Comparison of ENCODE assay signal across 1 fruit fly cellular context in the genomic region with DNA sequence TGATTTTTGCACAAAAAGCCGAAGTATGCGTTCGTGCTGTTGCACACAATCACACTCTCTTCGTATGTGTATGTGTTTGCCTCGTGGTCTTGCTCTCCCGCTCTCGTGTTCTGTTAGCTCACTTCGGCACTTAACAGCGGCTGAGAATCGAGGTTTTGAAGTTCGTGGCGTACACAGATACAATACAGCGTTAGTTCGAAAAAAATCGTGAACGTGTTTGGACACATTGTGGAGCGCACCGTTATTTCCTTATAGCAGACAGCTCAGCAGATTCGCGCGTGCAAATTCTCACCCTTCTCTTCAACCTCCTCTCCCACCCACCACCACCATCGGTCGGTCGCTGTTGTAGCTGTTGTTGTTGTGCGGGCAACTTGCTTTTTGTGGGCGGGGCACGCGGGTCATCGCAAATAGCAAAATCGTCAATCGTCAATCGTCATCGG.
TF ChIP-seq lines count a peak whose summit lies in the region.

TSS of gene caps (plus strand) at position 191 of the 440 bp plus-strand sequence.

TF ChIP-seq in whole organism, embryonic, 481 proteins besides CTCF, POLR2A, EP300 and RAD21 (continued from another document):
- TF ChIP-seq E2f2 (GFP tag; IDR thresholded peaks at IDR 0.05; lab: Robert Waterston, UW) (peak; percentile 12; the same call in 1 of the 2 replicates), CG18599 (GFP tag; optimal IDR thresholded peaks at IDR 0.05; lab: Kevin White, UChicago) (peak; percentile 61), CG6254 (GFP tag; optimal IDR thresholded peaks at IDR 0.05; lab: Kevin White, UChicago) (no peak), jing (GFP tag; optimal IDR thresholded peaks at IDR 0.05; lab: Kevin White, UChicago) (peak; percentile 44), CG2712 (tag; optimal IDR thresholded peaks at IDR 0.05; lab: Kevin White, UChicago) (no peak), Atf3 (GFP tag; optimal IDR thresholded peaks at IDR 0.05; lab: Kevin White, UChicago) (no peak), Ets97D (GFP tag; optimal IDR thresholded peaks at IDR 0.05; lab: Kevin White, UChicago) (no peak), CG4282 (GFP tag; optimal IDR thresholded peaks at IDR 0.05; lab: Kevin White, UChicago) (no peak), D19A (tag; optimal IDR thresholded peaks at IDR 0.05; lab: Kevin White, UChicago) (peak; percentile 30), pros (GFP tag; optimal IDR thresholded peaks at IDR 0.05; lab: Kevin White, UChicago) (peak; percentile 46), CG14050 (GFP tag; IDR thresholded peaks at IDR 0.05; lab: Robert Waterston, UW) (no peak), sisA (GFP tag; IDR thresholded peaks at IDR 0.05; lab: Robert Waterston, UW) (no peak), CG14014 (GFP tag; IDR thresholded peaks at IDR 0.05; lab: Robert Waterston, UW) (no peak; the same call in 1 of the 2 replicates), Nf-YA (GFP tag; IDR thresholded peaks at IDR 0.05; lab: Robert Waterston, UW) (0 out of 2 replicates have a peak, but pooled peaks have one; percentile 16), CG34376 (GFP tag; optimal IDR thresholded peaks at IDR 0.05; lab: Kevin White, UChicago) (peak; percentile 67), kah (GFP tag; optimal IDR thresholded peaks at IDR 0.05; lab: Kevin White, UChicago) (peak; percentile 11), ac (GFP tag; optimal IDR thresholded peaks at IDR 0.05; lab: Kevin White, UChicago) (no peak), Six4 (GFP tag; optimal IDR thresholded peaks at IDR 0.05; lab: Kevin White, UChicago) (no peak), CG13894 (tag; optimal IDR thresholded peaks at IDR 0.05; lab: Kevin White, UChicago) (peak; percentile 80), CG8388 (GFP tag; optimal IDR thresholded peaks at IDR 0.05; lab: Kevin White, UChicago) (no peak), CG18619 (GFP tag; optimal IDR thresholded peaks at IDR 0.05; lab: Kevin White, UChicago) (no peak), CG5180 (GFP tag; optimal IDR thresholded peaks at IDR 0.05; lab: Kevin White, UChicago) (peak; percentile 55), Scr (GFP tag; IDR thresholded peaks at IDR 0.05; lab: Robert Waterston, UW; ENCODE audit: partially characterized antibody) (peak; percentile 58), lbe (GFP tag; optimal IDR thresholded peaks at IDR 0.05; lab: Kevin White, UChicago) (peak; percentile 26), CG10654 (GFP tag; optimal IDR thresholded peaks at IDR 0.05; lab: Kevin White, UChicago) (no peak), HLH3B (GFP tag; IDR thresholded peaks at IDR 0.05; lab: Robert Waterston, UW) (peak; percentile 26; the same call in 1 of the 2 replicates), wor (GFP tag; IDR thresholded peaks at IDR 0.05; lab: Robert Waterston, UW) (no peak), CG12299 (tag; optimal IDR thresholded peaks at IDR 0.05; lab: Kevin White, UChicago) (peak; percentile 12), HmgZ (tag; optimal IDR thresholded peaks at IDR 0.05; lab: Kevin White, UChicago) (peak; percentile 82), HmgD (GFP tag; optimal IDR thresholded peaks at IDR 0.05; lab: Kevin White, UChicago) (peak; percentile 59), Gsc (GFP tag; IDR thresholded peaks at IDR 0.05; lab: Robert Waterston, UW) (no peak), CG12659 (GFP tag; optimal IDR thresholded peaks at IDR 0.05; lab: Kevin White, UChicago) (peak; percentile 36), Fer2 (tag; optimal IDR thresholded peaks at IDR 0.05; lab: Kevin White, UChicago) (no peak), Jarid2 (GFP tag; optimal IDR thresholded peaks at IDR 0.05; lab: Kevin White, UChicago) (peak; percentile 100), Hmr (GFP tag; optimal IDR thresholded peaks at IDR 0.05; lab: Kevin White, UChicago) (peak; percentile 56), CG17359 (tag; optimal IDR thresholded peaks at IDR 0.05; lab: Kevin White, UChicago) (peak; percentile 20), CG12071 (GFP tag; optimal IDR thresholded peaks at IDR 0.05; lab: Kevin White, UChicago) (peak; percentile 64), vnd (GFP tag; IDR thresholded peaks at IDR 0.05; lab: Robert Waterston, UW; ENCODE audit: partially characterized antibody) (no peak), CG10267 (tag; optimal IDR thresholded peaks at IDR 0.05; lab: Kevin White, UChicago) (no peak), Xrp1 (GFP tag; IDR thresholded peaks at IDR 0.05; lab: Robert Waterston, UW) (no peak), CG12391 (tag; optimal IDR thresholded peaks at IDR 0.05; lab: Kevin White, UChicago) (no peak), Dip3 (GFP tag; optimal IDR thresholded peaks at IDR 0.05; lab: Kevin White, UChicago) (no peak), CG34224 (GFP tag; IDR thresholded peaks at IDR 0.05; lab: Robert Waterston, UW; ENCODE audit: partially characterized antibody) (no peak; the same call in 2 of the 3 replicates), CG4360 (GFP tag; IDR thresholded peaks at IDR 0.05; lab: Robert Waterston, UW) (peak; percentile 89), Bgb (GFP tag; IDR thresholded peaks at IDR 0.05; lab: Robert Waterston, UW; ENCODE audit: partially characterized antibody) (peak; percentile 71), ash1 (GFP tag; optimal IDR thresholded peaks at IDR 0.05; lab: Kevin White, UChicago) (peak; percentile 64), Neu2 (GFP tag; optimal IDR thresholded peaks at IDR 0.05; lab: Kevin White, UChicago; ENCODE audit: borderline replicate concordance) (peak; percentile 85), org-1 (GFP tag; optimal IDR thresholded peaks at IDR 0.05; lab: Kevin White, UChicago) (peak; percentile 0), ham (GFP tag; IDR thresholded peaks at IDR 0.05; lab: Robert Waterston, UW) (no peak), gt (GFP tag; IDR thresholded peaks at IDR 0.05; lab: Robert Waterston, UW) (no peak), D19B (GFP tag; optimal IDR thresholded peaks at IDR 0.05; lab: Kevin White, UChicago) (no peak), CG10431 (GFP tag; optimal IDR thresholded peaks at IDR 0.05; lab: Kevin White, UChicago) (no peak), CG32767 (GFP tag; IDR thresholded peaks at IDR 0.05; lab: Robert Waterston, UW) (0 out of 2 replicates have a peak, but pooled peaks have one; percentile 44), CG12219 (GFP tag; optimal IDR thresholded peaks at IDR 0.05; lab: Kevin White, UChicago) (peak; percentile 14), odd (GFP tag; optimal IDR thresholded peaks at IDR 0.05; lab: Kevin White, UChicago) (peak; percentile 14), phol (tag; optimal IDR thresholded peaks at IDR 0.05; lab: Kevin White, UChicago) (no peak), PHDP (tag; optimal IDR thresholded peaks at IDR 0.05; lab: Kevin White, UChicago) (peak; percentile 19), C15 (GFP tag; IDR thresholded peaks at IDR 0.05; lab: Robert Waterston, UW) (no peak), HHEX (GFP tag; optimal IDR thresholded peaks at IDR 0.05; lab: Kevin White, UChicago) (peak; percentile 17), Dp (GFP tag; optimal IDR thresholded peaks at IDR 0.05; lab: Kevin White, UChicago) (no peak), Elba2 (GFP tag; optimal IDR thresholded peaks at IDR 0.05; lab: Kevin White, UChicago) (no peak), yki (optimal IDR thresholded peaks at IDR 0.05; lab: Kevin White, UChicago) (peak; percentile 64), twi (tag; optimal IDR thresholded peaks at IDR 0.05; lab: Kevin White, UChicago) (no peak), CG6175 (GFP tag; IDR thresholded peaks at IDR 0.05; lab: Robert Waterston, UW) (0 out of 3 replicates have a peak, but pooled peaks have one; percentile 33), Sox100B (GFP tag; optimal IDR thresholded peaks at IDR 0.05; lab: Kevin White, UChicago) (no peak), CG15269 (tag; optimal IDR thresholded peaks at IDR 0.05; lab: Kevin White, UChicago) (peak; percentile 50), sima (GFP tag; optimal IDR thresholded peaks at IDR 0.05; lab: Kevin White, UChicago) (no peak), Hmx (GFP tag; optimal IDR thresholded peaks at IDR 0.05; lab: Kevin White, UChicago) (no peak), sd (tag; optimal IDR thresholded peaks at IDR 0.05; lab: Kevin White, UChicago) (peak; percentile 78), Hr39 (optimal IDR thresholded peaks at IDR 0.05; lab: Kevin White, UChicago) (no peak), CG17186 (GFP tag; optimal IDR thresholded peaks at IDR 0.05; lab: Kevin White, UChicago) (no peak), CG2202 (tag; optimal IDR thresholded peaks at IDR 0.05; lab: Kevin White, UChicago) (peak; percentile 37), CG14667 (GFP tag; IDR thresholded peaks at IDR 0.05; lab: Robert Waterston, UW) (no peak), CG7963 (GFP tag; IDR thresholded peaks at IDR 0.05; lab: Robert Waterston, UW; ENCODE audit: partially characterized antibody) (no peak), Opbp (GFP tag; IDR thresholded peaks at IDR 0.05; lab: Robert Waterston, UW; ENCODE audit: partially characterized antibody) (peak; percentile 58; the same call in 1 of the 3 replicates), Doc2 (GFP tag; IDR thresholded peaks at IDR 0.05; lab: Robert Waterston, UW) (no peak), Eip74EF (GFP tag; optimal IDR thresholded peaks at IDR 0.05; lab: Kevin White, UChicago) (peak in 1 of 2 experiments; percentile 60), CG3407 (GFP tag; optimal IDR thresholded peaks at IDR 0.05; lab: Kevin White, UChicago) (no peak), NfI (GFP tag; optimal IDR thresholded peaks at IDR 0.05; lab: Kevin White, UChicago) (peak; percentile 25)
TF ChIP-seq in whole organism, embryonic: peak in this region for 159.
